Worm (Caenorhabditis elegans): ENCODE results near the gene T05E12.3.

DNA sequence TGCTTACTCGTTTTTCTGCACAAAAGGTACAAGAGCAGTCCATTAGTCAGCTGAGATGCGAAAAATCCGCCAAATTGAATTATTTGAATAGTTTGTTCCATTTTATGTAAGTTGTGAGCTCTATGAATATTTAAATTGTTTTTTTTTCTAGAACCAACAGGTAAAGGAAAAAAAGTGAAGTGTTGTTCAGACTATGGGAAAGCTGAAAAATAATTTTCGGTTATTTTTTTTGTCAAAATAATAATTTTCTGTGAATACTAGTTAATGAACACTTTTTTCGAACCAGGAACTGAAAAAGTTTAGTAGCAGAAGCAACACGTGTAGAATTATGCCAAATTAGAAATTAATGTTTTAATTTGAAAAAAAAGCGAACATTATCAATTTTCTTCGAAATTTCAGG is 1.9 kb downstream of the T05E12.3 start, which contains the start of gene str-125:
- TF ChIP-seq Y67H2A.10 (GFP tag; conservative IDR thresholded peaks at IDR 0.05) = no peak
- no peak for TF ChIP-seq let-526 (GFP tag; IDR thresholded peaks at IDR 0.05)
- no peak for TF ChIP-seq K12H6.12 (tag; optimal IDR thresholded peaks at IDR 0.05)
- TF ChIP-seq snpc-4 (GFP tag; optimal IDR thresholded peaks at IDR 0.05) = no peak
- no peak for TF ChIP-seq snpc-4 (tag; optimal IDR thresholded peaks at IDR 0.05)
- no peak for TF ChIP-seq unc-62 (GFP tag; optimal IDR thresholded peaks at IDR 0.05)
- no peak for TF ChIP-seq ztf-26 (tag; optimal IDR thresholded peaks at IDR 0.05)
- no peak for TF ChIP-seq ztf-18 (tag; optimal IDR thresholded peaks at IDR 0.05)
